Fruit fly (Drosophila melanogaster) whole organism, embryonic: ENCODE data around the gene CG14395.

Experiments
- Antp ChIP-seq: fragments of 200-800 bp; sonication (Bioruptor generic); optimal IDR thresholded peaks from 3 replicates; lab custom pipeline; 2016; ENCODE audit warnings: missing biosample characterization, missing genetic modification characterization
- Atf3 ChIP-seq: fragments of 200-800 bp; sonication (Bioruptor generic); optimal IDR thresholded peaks from 3 replicates; lab custom pipeline; 2016; ENCODE audit warnings: missing biosample characterization, missing genetic modification characterization
- Awh ChIP-seq: fragments of 200-800 bp; sonication (Bioruptor generic); IDR thresholded peaks from 2 replicates; pipeline ENCODE4, ENCODE4 v1.3.6; 2022; ENCODE audit warnings: missing biosample characterization, missing genetic modification characterization
- B-H1 ChIP-seq: fragments of 200-800 bp; sonication (Bioruptor generic); IDR thresholded peaks from 3 replicates; pipeline ENCODE4 v1.3.6; 2022; ENCODE audit warnings: missing biosample characterization, missing genetic modification characterization
- CG13287 ChIP-seq: fragments of 200-800 bp; sonication (Bioruptor generic); IDR thresholded peaks from 2 replicates; pipeline ENCODE4 v1.3.6; 2022; ENCODE audit warnings: missing biosample characterization, missing genetic modification characterization; ENCODE audit not compliant: partially characterized antibody
- CG13624 ChIP-seq: fragments of 200-800 bp; sonication (Bioruptor generic); optimal IDR thresholded peaks from 2 replicates; lab custom pipeline; 2016; ENCODE audit warnings: missing biosample characterization, missing genetic modification characterization
- CG17802 ChIP-seq: fragments of 200-800 bp; sonication (Bioruptor generic); optimal IDR thresholded peaks from 2 replicates; lab custom pipeline; 2018; ENCODE audit warnings: missing biosample characterization, mild to moderate bottlenecking, missing genetic modification characterization, moderate library complexity
- CG17829 ChIP-seq: fragments of 200-800 bp; optimal IDR thresholded peaks from 2 replicates; lab custom pipeline; 2019; ENCODE audit warnings: missing biosample characterization, mild to moderate bottlenecking, missing genetic modification characterization, moderate library complexity
- CG18619 ChIP-seq: fragments of 200-800 bp; sonication (Bioruptor generic); optimal IDR thresholded peaks from 3 replicates; lab custom pipeline; 2017; ENCODE audit warnings: missing biosample characterization, mild to moderate bottlenecking, missing genetic modification characterization
- CG31388 ChIP-seq: fragments of 200-800 bp; sonication (Bioruptor generic); optimal IDR thresholded peaks from 2 replicates; lab custom pipeline; 2016; ENCODE audit warnings: missing biosample characterization, missing genetic modification characterization
- CG3995 ChIP-seq: fragments of 200-800 bp; sonication (Bioruptor generic); optimal IDR thresholded peaks from 3 replicates; lab custom pipeline; 2016; ENCODE audit warnings: missing biosample characterization, missing genetic modification characterization
- CG7963 ChIP-seq: fragments of 200-800 bp; sonication (Bioruptor generic); IDR thresholded peaks from 3 replicates; pipeline ENCODE4 v1.3.6; 2022; ENCODE audit warnings: missing biosample characterization, missing genetic modification characterization; ENCODE audit not compliant: partially characterized antibody
- CG7987 ChIP-seq: fragments of 200-800 bp; sonication (Bioruptor generic); optimal IDR thresholded peaks from 2 replicates; lab custom pipeline; 2018; ENCODE audit warnings: missing biosample characterization, mild to moderate bottlenecking, missing genetic modification characterization, moderate library complexity
- CG8924 ChIP-seq: fragments of 200-800 bp; optimal IDR thresholded peaks from 3 replicates; lab custom pipeline; 2019; ENCODE audit warnings: missing biosample characterization, mild to moderate bottlenecking, missing genetic modification characterization, moderate library complexity
- CG8944 ChIP-seq: fragments of 200-800 bp; sonication (Bioruptor generic); optimal IDR thresholded peaks from 3 replicates; lab custom pipeline; 2016; ENCODE audit warnings: missing biosample characterization, missing genetic modification characterization
- CG9215 ChIP-seq: fragments of 200-800 bp; sonication (Bioruptor generic); IDR thresholded peaks from 2 replicates; pipeline ENCODE4 v1.3.6; 2022; ENCODE audit warnings: missing biosample characterization, missing genetic modification characterization
- CG9609 ChIP-seq: fragments of 200-800 bp; sonication (Bioruptor generic); optimal IDR thresholded peaks from 3 replicates; lab custom pipeline; 2016; ENCODE audit warnings: missing biosample characterization, missing genetic modification characterization
- CG9797 ChIP-seq: fragments of 200-800 bp; sonication (Bioruptor generic); optimal IDR thresholded peaks from 3 replicates; lab custom pipeline; 2018; ENCODE audit warnings: missing biosample characterization, mild to moderate bottlenecking, missing genetic modification characterization
- CG9817 ChIP-seq: fragments of 200-800 bp; sonication (Bioruptor generic); optimal IDR thresholded peaks from 2 replicates; lab custom pipeline; 2018; ENCODE audit warnings: missing biosample characterization, mild to moderate bottlenecking, missing genetic modification characterization, moderate library complexity
- CG9876 ChIP-seq: fragments of 200-800 bp; sonication (Bioruptor generic); optimal IDR thresholded peaks from 2 replicates; lab custom pipeline; 2016; ENCODE audit warnings: missing biosample characterization, missing genetic modification characterization
- CHES-1-like ChIP-seq: fragments of 200-800 bp; sonication (Bioruptor generic); optimal IDR thresholded peaks from 2 replicates; lab custom pipeline; 2016; ENCODE audit warnings: missing biosample characterization, missing genetic modification characterization
- Dll ChIP-seq: fragments of 200-800 bp; sonication (Bioruptor generic); IDR thresholded peaks from 4 replicates; pipeline ENCODE4 v1.3.6; 2022; ENCODE audit warnings: missing biosample characterization, missing genetic modification characterization; ENCODE audit not compliant: partially characterized antibody
- ERR ChIP-seq: fragments of 200-800 bp; sonication (Bioruptor generic); optimal IDR thresholded peaks from 2 replicates; lab custom pipeline; 2016; ENCODE audit warnings: missing biosample characterization, missing genetic modification characterization
- Elba2 ChIP-seq: fragments of 200-800 bp; sonication (Bioruptor generic); optimal IDR thresholded peaks from 3 replicates; lab custom pipeline; 2016; ENCODE audit warnings: missing biosample characterization, missing genetic modification characterization
- GATAe ChIP-seq: fragments of 200-800 bp; sonication (Bioruptor generic); conservative IDR thresholded peaks from 2 replicates; pipeline ENCODE4 v1.3.6; 2022; ENCODE audit warnings: missing biosample characterization, missing genetic modification characterization
- Gug ChIP-seq: fragments of 200-800 bp; sonication (Bioruptor generic); IDR thresholded peaks from 4 replicates; pipeline ENCODE4 v1.3.6; 2022; ENCODE audit warnings: missing biosample characterization, missing genetic modification characterization
- Jarid2 ChIP-seq: fragments of 200-800 bp; sonication (Bioruptor generic); optimal IDR thresholded peaks from 3 replicates; lab custom pipeline; 2017; ENCODE audit warnings: mild to moderate bottlenecking, missing biosample characterization, missing genetic modification reagents, missing genetic modification characterization
- NC2β ChIP-seq: fragments of 200-800 bp; sonication (Bioruptor generic); optimal IDR thresholded peaks from 2 replicates; lab custom pipeline; 2016; ENCODE audit warnings: missing biosample characterization, missing genetic modification characterization
- ab ChIP-seq: fragments of 200-800 bp; sonication (Bioruptor generic); optimal IDR thresholded peaks from 2 replicates; lab custom pipeline; 2016; ENCODE audit warnings: missing biosample characterization, missing genetic modification characterization
- bbx ChIP-seq: fragments of 200-800 bp; sonication (Bioruptor generic); IDR thresholded peaks from 2 replicates; pipeline ENCODE4 v1.3.6; 2022; ENCODE audit warnings: missing biosample characterization, missing genetic modification characterization; ENCODE audit not compliant: partially characterized antibody
- bigmax ChIP-seq: fragments of 200-800 bp; sonication (Bioruptor generic); optimal IDR thresholded peaks from 2 replicates; lab custom pipeline; 2018; ENCODE audit warnings: missing biosample characterization, mild to moderate bottlenecking, missing genetic modification characterization
- cato ChIP-seq: fragments of 200-800 bp; sonication (Bioruptor generic); optimal IDR thresholded peaks from 2 replicates; lab custom pipeline; 2016; ENCODE audit warnings: missing biosample characterization, missing genetic modification characterization, borderline replicate concordance
- ci ChIP-seq: fragments of 200-800 bp; sonication (Bioruptor generic); IDR thresholded peaks from 3 replicates; pipeline ENCODE4 v1.3.6; 2022; ENCODE audit warnings: missing biosample characterization, missing genetic modification characterization
- crc ChIP-seq: fragments of 200-800 bp; sonication (Bioruptor generic); optimal IDR thresholded peaks from 2 replicates; lab custom pipeline; 2016; ENCODE audit warnings: missing biosample characterization, missing genetic modification characterization
- crp ChIP-seq, 2 experiments: fragments of 200-800 bp; sonication (Bioruptor generic); optimal IDR thresholded peaks; 2 replicates in 1 of 2; 3 replicates in 1 of 2; lab custom pipeline; 2017; ENCODE audit warnings: missing biosample characterization in 2 of 2, missing genetic modification characterization in 2 of 2, mild to moderate bottlenecking in 1 of 2, moderate library complexity in 1 of 2
- gem ChIP-seq: fragments of 200-800 bp; sonication (Bioruptor generic); optimal IDR thresholded peaks from 2 replicates; lab custom pipeline; 2019; ENCODE audit warnings: missing biosample characterization, mild to moderate bottlenecking, missing genetic modification characterization, moderate library complexity
- gfzf ChIP-seq: fragments of 200-800 bp; sonication (Bioruptor generic); optimal IDR thresholded peaks from 2 replicates; lab custom pipeline; 2016; ENCODE audit warnings: missing biosample characterization, mild to moderate bottlenecking, missing genetic modification characterization, moderate library complexity
- hbn ChIP-seq: fragments of 200-800 bp; sonication (Bioruptor generic); IDR thresholded peaks from 2 replicates; pipeline ENCODE4 v1.3.6; 2022; ENCODE audit warnings: missing biosample characterization, missing genetic modification characterization; ENCODE audit not compliant: partially characterized antibody
- insv ChIP-seq, 2 experiments: fragments of 200-800 bp; sonication (Bioruptor generic); optimal IDR thresholded peaks; 3 replicates each; lab custom pipeline; 2016 to 2018; ENCODE audit warnings: missing biosample characterization in 2 of 2, missing genetic modification characterization in 2 of 2
- jing ChIP-seq: fragments of 200-800 bp; sonication (Bioruptor generic); optimal IDR thresholded peaks from 2 replicates; lab custom pipeline; 2018; ENCODE audit warnings: missing biosample characterization, mild to moderate bottlenecking, missing genetic modification characterization
- lola ChIP-seq, 3 experiments: fragments of >200 bp in 2 of 3; fragments of 200-800 bp in 1 of 3; sonication (Bioruptor generic) in 1 of 3; optimal IDR thresholded peaks; 2 replicates each; lab custom pipeline; 2017 to 2019; ENCODE audit warnings: missing biosample characterization in 3 of 3, missing genetic modification characterization in 3 of 3, mild to moderate bottlenecking in 1 of 3, moderate library complexity in 1 of 3
- salm ChIP-seq: fragments of 200-800 bp; sonication (Bioruptor generic); optimal IDR thresholded peaks from 2 replicates; lab custom pipeline; 2018; ENCODE audit warnings: missing biosample characterization, mild to moderate bottlenecking, missing genetic modification characterization
- scrt ChIP-seq: fragments of 200-800 bp; sonication (Bioruptor generic); optimal IDR thresholded peaks from 2 replicates; lab custom pipeline; 2018; ENCODE audit warnings: missing biosample characterization, mild to moderate bottlenecking, missing genetic modification characterization, moderate library complexity
- slbo ChIP-seq: fragments of 200-800 bp; sonication (Bioruptor generic); IDR thresholded peaks from 2 replicates; pipeline ENCODE4 v1.3.6; 2022; ENCODE audit warnings: missing biosample characterization, missing genetic modification characterization
- slp2 ChIP-seq: fragments of 200-800 bp; sonication (Bioruptor generic); optimal IDR thresholded peaks from 2 replicates; lab custom pipeline; 2016; ENCODE audit warnings: missing biosample characterization, missing genetic modification characterization
- tx ChIP-seq: fragments of 200-800 bp; sonication (Bioruptor generic); optimal IDR thresholded peaks from 2 replicates; lab custom pipeline; 2016; ENCODE audit warnings: missing biosample characterization, missing genetic modification characterization
- unpg ChIP-seq: fragments of 200-800 bp; sonication (Bioruptor generic); optimal IDR thresholded peaks from 3 replicates; lab custom pipeline; 2018; ENCODE audit warnings: missing biosample characterization, mild to moderate bottlenecking, missing genetic modification characterization, moderate library complexity
- zf30C ChIP-seq: fragments of 200-800 bp; sonication (Bioruptor generic); optimal IDR thresholded peaks from 3 replicates; lab custom pipeline; 2018; ENCODE audit warnings: missing biosample characterization, mild to moderate bottlenecking, missing genetic modification characterization

CG14395 gene

dm6 chr3R:12653511-12654252, 8.9 kb upstream of the CG14395 start (continued):
- TF ChIP-seq tx (peak; percentile 72), CG7987 (GFP tag; lab: Kevin White, UChicago) (no peak), CHES-1-like (peak; percentile 73), gfzf (no peak), slp2 (GFP tag; lab: Kevin White, UChicago) (peak; percentile 84), insv (GFP tag; optimal IDR thresholded peaks at IDR 0.05; lab: Kevin White, UChicago) (no peak), slbo (peak; percentile 82), ab (peak; percentile 27), cato (GFP tag; lab: Kevin White, UChicago) (peak; percentile 28), CG17802 (tag; lab: Kevin White, UChicago) (peak; percentile 13), CG31388 (GFP tag; lab: Kevin White, UChicago) (no peak), crc (peak; percentile 73), CG9817 (tag; lab: Kevin White, UChicago) (peak; percentile 78), CG13624 (GFP tag; lab: Kevin White, UChicago) (peak; percentile 77), CG13287 (GFP tag; lab: Robert Waterston, UW) (peak; percentile 16; the same call in 1 of the 2 replicates), Antp (GFP tag; lab: Kevin White, UChicago) (peak; percentile 89), Dll (GFP tag; lab: Robert Waterston, UW) (no peak), crp (GFP tag; optimal IDR thresholded peaks at IDR 0.05; lab: Kevin White, UChicago) (peak in 1 of 2 experiments; percentile 49), B-H1 (GFP tag; lab: Robert Waterston, UW) (peak; percentile 72), gem (tag; lab: Kevin White, UChicago) (peak; percentile 89), salm (tag; lab: Kevin White, UChicago) (peak; percentile 72), CG9876 (GFP tag; lab: Kevin White, UChicago) (peak; percentile 59), bbx (GFP tag; lab: Robert Waterston, UW) (no peak), CG9609 (GFP tag; lab: Kevin White, UChicago) (peak; percentile 84), scrt (GFP tag; lab: Kevin White, UChicago) (peak; percentile 53), CG17829 (tag; lab: Kevin White, UChicago) (peak; percentile 65), lola (GFP tag; optimal IDR thresholded peaks at IDR 0.05; lab: Kevin White, UChicago) (peak in 1 of 3 experiments; percentile 0), Jarid2 (GFP tag; lab: Kevin White, UChicago) (peak; percentile 32), ci (peak; percentile 80), Awh (GFP tag; lab: Robert Waterston, UW) (peak; percentile 73; the same call in 1 of the 2 replicates), CG8944 (GFP tag; lab: Kevin White, UChicago) (peak; percentile 86), CG7963 (no peak), CG8924 (tag; lab: Kevin White, UChicago) (peak; percentile 79), jing (GFP tag; lab: Kevin White, UChicago) (peak; percentile 82), Gug (GFP tag; lab: Robert Waterston, UW) (peak; percentile 81), CG9797 (GFP tag; lab: Kevin White, UChicago) (no peak), ERR (GFP tag; lab: Kevin White, UChicago) (peak; percentile 66), Elba2 (no peak), CG9215 (GFP tag; lab: Robert Waterston, UW) (peak; percentile 83), Atf3 (GFP tag; lab: Kevin White, UChicago) (peak; percentile 63), bigmax (GFP tag; lab: Kevin White, UChicago) (no peak), CG18619 (GFP tag; lab: Kevin White, UChicago) (peak; percentile 82), GATAe (GFP tag; lab: Robert Waterston, UW) (peak; percentile 39), unpg (GFP tag; lab: Kevin White, UChicago) (peak; percentile 81), zf30C (no peak), hbn (GFP tag; lab: Robert Waterston, UW) (no peak), CG3995 (GFP tag; lab: Kevin White, UChicago) (peak; percentile 38), NC2β (GFP tag; lab: Kevin White, UChicago) (peak; percentile 66)
